Fruit fly (Drosophila melanogaster): Measurements from ENCODE around the gene Hsp70Bc.
"Not testable (repeated sequence)": the region's sequence is repeated elsewhere in the genome, so short reads cannot be mapped to it uniquely, and the experiment has no call there.

The Hsp70Bc gene

DNA sequence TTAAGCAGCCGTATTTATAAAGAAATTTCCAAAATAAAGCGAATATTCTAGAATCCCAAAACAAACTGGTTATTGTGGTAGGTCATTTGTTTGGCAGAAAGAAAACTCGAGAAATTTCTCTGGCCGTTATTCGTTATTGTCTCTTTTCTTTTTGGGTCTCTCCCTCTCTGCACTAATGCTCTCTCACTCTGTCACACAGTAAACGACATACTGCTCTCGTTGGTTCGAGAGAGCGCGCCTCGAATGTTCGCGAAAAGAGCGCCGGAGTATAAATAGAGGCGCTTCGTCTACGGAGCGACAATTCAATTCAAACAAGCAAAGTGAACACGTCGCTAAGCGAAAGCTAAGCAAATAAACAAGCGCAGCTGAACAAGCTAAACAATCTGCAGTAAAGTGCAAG lies at the start of gene Hsp70Bc:
Gene Hsp70Bc, plus strand, starts transcription at position 301 of the 400 bp plus-strand sequence.
- not testable (repeated sequence) for TF ChIP-seq fd96Ca (GFP tag; IDR thresholded peaks at IDR 0.05); CG17806 (tag; optimal IDR thresholded peaks at IDR 0.05); Snoo (tag; optimal IDR thresholded peaks at IDR 0.05)

DNA sequence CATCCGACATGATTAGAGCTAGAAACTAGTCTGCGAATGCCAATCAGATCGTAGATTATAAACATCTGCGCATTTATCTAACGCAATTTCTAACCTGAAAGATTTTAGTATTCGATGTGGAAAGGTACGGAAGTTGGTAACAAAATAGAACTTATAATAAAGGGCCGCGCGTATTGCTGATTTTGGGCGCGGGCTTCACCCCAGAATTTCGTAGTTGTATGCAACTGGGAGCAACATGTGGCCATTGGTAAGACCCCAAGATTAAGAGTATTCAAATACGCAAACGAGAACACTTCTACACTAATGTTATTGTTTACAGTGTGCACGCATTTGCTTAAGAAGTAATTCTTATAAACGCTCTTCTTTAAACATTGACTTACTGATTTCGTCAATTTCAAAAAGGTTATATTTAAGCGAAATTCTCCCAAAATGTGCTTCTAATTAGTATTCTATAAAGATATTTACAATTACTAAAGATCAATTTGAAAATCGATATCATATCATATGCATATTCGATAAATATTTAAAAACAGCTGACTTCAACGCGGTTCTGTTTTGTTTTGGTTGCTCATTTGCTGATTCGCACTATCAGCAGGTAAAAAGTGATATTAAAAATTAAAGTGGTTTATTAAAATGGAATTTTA lies 48.9 kb upstream of the Hsp70Bc start, which contains the start of the genes CG5961 and Polr3C:
Gene CG5961, minus strand, starts transcription at position 416 of the 644 bp plus-strand sequence.
Gene Polr3C, plus strand, starts transcription at position 536 of the 644 bp plus-strand sequence.
- TF ChIP-seq CG32121 (GFP tag; IDR thresholded peaks at IDR 0.05), result no peak
- no peak for TF ChIP-seq CG10348 (GFP tag; IDR thresholded peaks at IDR 0.05)
- no peak for TF ChIP-seq EcR (GFP tag; optimal IDR thresholded peaks at IDR 0.05)
- TF ChIP-seq Pif1A (GFP tag; optimal IDR thresholded peaks at IDR 0.05), result no peak
- no peak for TF ChIP-seq CG34367 (tag; optimal IDR thresholded peaks at IDR 0.05)
- no peak for TF ChIP-seq CG12605 (GFP tag; IDR thresholded peaks at IDR 0.05)
- no peak for TF ChIP-seq CG8301 (tag; optimal IDR thresholded peaks at IDR 0.05)
- TF ChIP-seq fd96Ca (GFP tag; IDR thresholded peaks at IDR 0.05), result no peak
- no peak for TF ChIP-seq Pif1B (GFP tag; optimal IDR thresholded peaks at IDR 0.05)
- no peak for TF ChIP-seq CG14655 (GFP tag; optimal IDR thresholded peaks at IDR 0.05)

DNA sequence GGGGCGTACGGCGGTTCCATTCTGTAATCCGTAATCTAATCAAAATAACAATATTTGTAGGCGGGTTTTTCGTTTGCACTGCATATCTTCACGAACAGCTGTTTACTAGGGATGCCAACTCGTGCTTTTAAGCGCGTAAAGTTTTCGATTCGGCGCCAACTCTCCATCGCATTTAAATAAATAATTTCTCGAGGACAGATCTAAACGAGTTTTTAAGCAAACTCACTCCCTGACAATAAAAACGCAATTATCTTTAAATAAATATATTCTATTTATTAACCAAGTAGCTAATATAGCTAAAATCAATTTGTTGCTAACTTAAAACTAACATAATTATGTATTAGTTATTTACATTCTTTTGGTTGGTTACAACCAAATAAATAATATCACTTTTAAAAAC lies 43.7 kb upstream of the Hsp70Bc start, which contains the start of gene CG5608:
Gene CG5608, minus strand, starts transcription at position 101 of the 400 bp plus-strand sequence.
- not testable (repeated sequence) for TF ChIP-seq CG9948 (tag; optimal IDR thresholded peaks at IDR 0.05); CG8301 (tag; optimal IDR thresholded peaks at IDR 0.05); Ets98B (GFP tag; IDR thresholded peaks at IDR 0.05)

DNA sequence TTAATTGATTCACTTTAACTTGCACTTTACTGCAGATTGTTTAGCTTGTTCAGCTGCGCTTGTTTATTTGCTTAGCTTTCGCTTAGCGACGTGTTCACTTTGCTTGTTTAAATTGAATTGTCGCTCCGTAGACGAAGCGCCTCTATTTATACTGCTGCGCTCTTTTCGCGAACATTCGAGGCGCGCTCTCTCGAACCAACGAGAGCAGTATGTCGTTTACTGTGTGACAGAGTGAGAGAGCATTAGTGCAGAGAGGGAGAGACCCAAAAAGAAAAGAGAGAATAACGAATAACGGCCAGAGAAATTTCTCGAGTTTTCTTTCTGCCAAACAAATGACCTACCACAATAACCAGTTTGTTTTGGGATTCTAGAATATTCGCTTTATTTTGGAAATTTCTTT lies 41.2 kb upstream of the Hsp70Bc start, which contains the start of gene Hsp70Ba:
Gene Hsp70Ba, minus strand, starts transcription at position 102 of the 400 bp plus-strand sequence.
- not testable (repeated sequence) for TF ChIP-seq CG12605, CG10348, Ets98B (GFP tag; IDR thresholded peaks at IDR 0.05)

DNA sequence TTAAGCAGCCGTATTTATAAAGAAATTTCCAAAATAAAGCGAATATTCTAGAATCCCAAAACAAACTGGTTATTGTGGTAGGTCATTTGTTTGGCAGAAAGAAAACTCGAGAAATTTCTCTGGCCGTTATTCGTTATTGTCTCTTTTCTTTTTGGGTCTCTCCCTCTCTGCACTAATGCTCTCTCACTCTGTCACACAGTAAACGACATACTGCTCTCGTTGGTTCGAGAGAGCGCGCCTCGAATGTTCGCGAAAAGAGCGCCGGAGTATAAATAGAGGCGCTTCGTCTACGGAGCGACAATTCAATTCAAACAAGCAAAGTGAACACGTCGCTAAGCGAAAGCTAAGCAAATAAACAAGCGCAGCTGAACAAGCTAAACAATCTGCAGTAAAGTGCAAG lies 6.7 kb upstream of the Hsp70Bc start, which contains the start of gene Hsp70Bbb:
Gene Hsp70Bbb, plus strand, starts transcription at position 301 of the 400 bp plus-strand sequence.
- not testable (repeated sequence) for TF ChIP-seq Pif1B (GFP tag; optimal IDR thresholded peaks at IDR 0.05); CG15710 (tag; optimal IDR thresholded peaks at IDR 0.05); CG10348 (GFP tag; IDR thresholded peaks at IDR 0.05)

DNA sequence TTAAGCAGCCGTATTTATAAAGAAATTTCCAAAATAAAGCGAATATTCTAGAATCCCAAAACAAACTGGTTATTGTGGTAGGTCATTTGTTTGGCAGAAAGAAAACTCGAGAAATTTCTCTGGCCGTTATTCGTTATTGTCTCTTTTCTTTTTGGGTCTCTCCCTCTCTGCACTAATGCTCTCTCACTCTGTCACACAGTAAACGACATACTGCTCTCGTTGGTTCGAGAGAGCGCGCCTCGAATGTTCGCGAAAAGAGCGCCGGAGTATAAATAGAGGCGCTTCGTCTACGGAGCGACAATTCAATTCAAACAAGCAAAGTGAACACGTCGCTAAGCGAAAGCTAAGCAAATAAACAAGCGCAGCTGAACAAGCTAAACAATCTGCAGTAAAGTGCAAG lies 3.4 kb upstream of the Hsp70Bc start, which contains the start of gene Hsp70Bb:
Gene Hsp70Bb, plus strand, starts transcription at position 301 of the 400 bp plus-strand sequence.
- not testable (repeated sequence) for TF ChIP-seq gl (tag; optimal IDR thresholded peaks at IDR 0.05); CG10348 (GFP tag; IDR thresholded peaks at IDR 0.05); CG17806 (tag; optimal IDR thresholded peaks at IDR 0.05)

DNA sequence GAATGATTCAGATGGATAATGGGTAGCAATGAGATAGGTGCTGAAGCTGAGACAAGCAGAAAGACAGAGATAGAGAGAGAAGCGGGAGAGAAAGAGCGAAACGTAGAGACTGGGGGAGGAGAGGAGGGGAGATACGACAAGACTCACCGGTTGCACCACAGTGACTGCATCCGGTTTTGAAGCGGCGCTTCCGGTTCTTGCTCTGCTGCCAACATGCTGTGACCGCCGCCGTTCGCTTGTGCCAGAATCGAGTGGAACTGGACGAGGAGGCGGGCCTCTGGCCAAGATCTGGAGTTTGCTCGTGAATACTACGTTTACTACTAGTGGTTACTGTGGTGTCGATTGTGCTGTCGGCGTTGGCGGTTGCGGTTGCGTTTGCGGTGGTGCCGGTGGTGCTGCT lies 6.1 kb downstream of the Hsp70Bc start:
- TF ChIP-seq fd96Ca (GFP tag; IDR thresholded peaks at IDR 0.05), result 0 out of 3 replicates have a peak, but pooled peaks have one; percentile 7
- no peak for TF ChIP-seq Ets98B (GFP tag; IDR thresholded peaks at IDR 0.05)
- peak; percentile 5 for TF ChIP-seq CG13204 (GFP tag; optimal IDR thresholded peaks at IDR 0.05)
- 0 out of 3 replicates have a peak, but pooled peaks have one; percentile 25 for TF ChIP-seq CG4496 (GFP tag; IDR thresholded peaks at IDR 0.05)
- TF ChIP-seq CG12605 (GFP tag; IDR thresholded peaks at IDR 0.05), result no peak

DNA sequence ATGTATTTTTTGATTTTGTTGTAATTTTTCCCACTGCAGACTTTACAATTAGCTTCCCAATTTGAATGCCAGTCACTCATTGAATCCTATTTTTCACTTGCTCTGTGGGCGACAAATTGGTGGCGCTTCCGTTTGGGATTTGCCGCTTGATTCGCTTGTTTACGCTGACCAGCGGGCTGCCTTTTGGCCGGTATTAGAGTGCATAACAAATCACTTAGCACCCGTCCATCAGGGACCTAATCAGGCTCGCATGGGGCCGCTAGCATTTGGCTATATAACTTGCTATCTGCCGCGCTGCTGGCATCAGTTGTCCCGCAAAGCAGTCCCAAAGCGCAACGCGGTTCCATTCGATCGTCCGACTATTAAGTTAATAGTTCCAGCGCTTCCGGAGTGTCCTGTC lies 17.0 kb downstream of the Hsp70Bc start, which contains the start of gene Hug:
Gene Hug, plus strand, starts transcription at position 301 of the 400 bp plus-strand sequence.
- TF ChIP-seq CG32121 (GFP tag; IDR thresholded peaks at IDR 0.05) (no peak), CG12605 (GFP tag; IDR thresholded peaks at IDR 0.05) (no peak), CG8301 (tag; optimal IDR thresholded peaks at IDR 0.05) (no peak), CG13204 (GFP tag; optimal IDR thresholded peaks at IDR 0.05) (no peak), CG14655 (GFP tag; optimal IDR thresholded peaks at IDR 0.05) (no peak), Pif1B (GFP tag; optimal IDR thresholded peaks at IDR 0.05) (no peak), CG34367 (tag; optimal IDR thresholded peaks at IDR 0.05) (no peak), D1 (tag; optimal IDR thresholded peaks at IDR 0.05) (no peak), rn (GFP tag; IDR thresholded peaks at IDR 0.05) (no peak), CG15710 (tag; optimal IDR thresholded peaks at IDR 0.05) (no peak), EcR (GFP tag; optimal IDR thresholded peaks at IDR 0.05) (no peak), CG4496 (GFP tag; IDR thresholded peaks at IDR 0.05) (no peak), CG8159 (tag; optimal IDR thresholded peaks at IDR 0.05) (no peak), Ets98B (GFP tag; IDR thresholded peaks at IDR 0.05) (no peak), Snoo (tag; optimal IDR thresholded peaks at IDR 0.05) (no peak)

Measured in whole organism, pupa.